Worm (Caenorhabditis elegans) whole organism, late embryonic: ENCODE measurements around the gene stau-1.
A peak's percentile ranks its signal among the peaks of the same experiment; 100 is the strongest.

ENCODE experiments used
- C38D4.7 ChIP-seq: fragments of 200-800 bp; sonication (Bioruptor generic); optimal IDR thresholded peaks from 2 replicates; lab custom pipeline; 2018; ENCODE audit warnings: mild to moderate bottlenecking, missing genetic modification characterization, moderate library complexity, missing compliant biosample characterization
- K02D7.2 ChIP-seq: sonication (generic microtip); optimal IDR thresholded peaks from 2 replicates; lab custom pipeline; 2017; ENCODE audit warnings: mild to moderate bottlenecking, missing genetic modification characterization, missing compliant biosample characterization
- Y22D7AL.16 ChIP-seq: sonication (generic microtip); optimal IDR thresholded peaks from 2 replicates; lab custom pipeline; 2016; ENCODE audit warnings: missing genetic modification characterization, missing compliant biosample characterization
- ama-1 ChIP-seq: fragments of 150-350 bp; optimal IDR thresholded peaks from 2 replicates; lab custom pipeline; 2014
- ceh-14 ChIP-seq: sonication (generic microtip); optimal IDR thresholded peaks from 2 replicates; lab custom pipeline; 2016; ENCODE audit warnings: missing genotype, missing genetic modification characterization, missing compliant biosample characterization
- ceh-18 ChIP-seq: sonication (generic microtip); optimal IDR thresholded peaks from 2 replicates; lab custom pipeline; 2016; ENCODE audit warnings: missing genetic modification characterization, missing compliant biosample characterization
- ceh-19 ChIP-seq: fragments of 200-800 bp; sonication (Bioruptor generic); optimal IDR thresholded peaks from 2 replicates; lab custom pipeline; 2018; ENCODE audit warnings: mild to moderate bottlenecking, missing genetic modification characterization, missing compliant biosample characterization
- ceh-2 ChIP-seq: sonication (generic microtip); optimal IDR thresholded peaks from 2 replicates; lab custom pipeline; 2016; ENCODE audit warnings: missing genotype, missing genetic modification characterization, missing compliant biosample characterization
- ceh-22 ChIP-seq: sonication (generic microtip); optimal IDR thresholded peaks from 2 replicates; lab custom pipeline; 2017; ENCODE audit warnings: missing biosample characterization, missing genetic modification characterization
- ceh-24 ChIP-seq: sonication (generic microtip); optimal IDR thresholded peaks from 2 replicates; lab custom pipeline; 2016; ENCODE audit warnings: mild to moderate bottlenecking, missing genetic modification characterization, missing compliant biosample characterization
- ceh-31 ChIP-seq: sonication (generic microtip); optimal IDR thresholded peaks from 2 replicates; lab custom pipeline; 2016; ENCODE audit warnings: missing genetic modification characterization, missing compliant biosample characterization
- ceh-34 ChIP-seq: sonication (generic microtip); optimal IDR thresholded peaks from 2 replicates; lab custom pipeline; 2016; ENCODE audit warnings: mild to moderate bottlenecking, missing genetic modification characterization, missing compliant biosample characterization
- ceh-45 ChIP-seq: fragments of 200-800 bp; sonication (Bioruptor generic); IDR thresholded peaks from 2 replicates; pipeline ENCODE4 v1.3.6; 2022; ENCODE audit warnings: missing genetic modification reagents, missing genetic modification characterization, missing compliant biosample characterization
- ceh-6 ChIP-seq: fragments of 200-800 bp; sonication (Bioruptor generic); optimal IDR thresholded peaks from 2 replicates; lab custom pipeline; 2018; ENCODE audit warnings: mild to moderate bottlenecking, missing genetic modification characterization, missing compliant biosample characterization
- che-1 ChIP-seq: sonication (generic microtip); optimal IDR thresholded peaks from 2 replicates; lab custom pipeline; 2016; ENCODE audit warnings: mild to moderate bottlenecking, missing genetic modification characterization, missing compliant biosample characterization
- dmd-4 ChIP-seq: sonication (generic microtip); optimal IDR thresholded peaks from 2 replicates; lab custom pipeline; 2016; ENCODE audit warnings: borderline replicate concordance, missing genetic modification characterization, missing compliant biosample characterization
- dve-1 ChIP-seq: sonication (generic microtip); optimal IDR thresholded peaks from 2 replicates; lab custom pipeline; 2017; ENCODE audit warnings: antibody characterized with exemption, mild to moderate bottlenecking, missing genetic modification characterization, missing compliant biosample characterization
- eyg-1 ChIP-seq: sonication (generic microtip); optimal IDR thresholded peaks from 2 replicates; lab custom pipeline; 2016; ENCODE audit warnings: missing genotype, missing genetic modification characterization, missing compliant biosample characterization
- fkh-10 ChIP-seq: fragments of 150-350 bp; optimal IDR thresholded peaks from 2 replicates; lab custom pipeline; 2014; ENCODE audit warnings: missing biosample characterization, missing genetic modification reagents, missing genetic modification characterization
- fkh-6 ChIP-seq: sonication (generic microtip); optimal IDR thresholded peaks from 2 replicates; lab custom pipeline; 2016; ENCODE audit warnings: missing genetic modification characterization, missing compliant biosample characterization
- hlh-13 ChIP-seq: fragments of 200-800 bp; sonication (Bioruptor generic); optimal IDR thresholded peaks from 2 replicates; lab custom pipeline; 2018; ENCODE audit warnings: mild to moderate bottlenecking, missing genetic modification characterization, missing compliant biosample characterization
- hlh-15 ChIP-seq: sonication (generic microtip); optimal IDR thresholded peaks from 2 replicates; lab custom pipeline; 2016; ENCODE audit warnings: missing genetic modification characterization, missing compliant biosample characterization
- hlh-30 ChIP-seq: sonication (generic microtip); optimal IDR thresholded peaks from 2 replicates; lab custom pipeline; 2017; ENCODE audit warnings: antibody characterized with exemption, missing genetic modification characterization, missing compliant biosample characterization; ENCODE audit not compliant: insufficient read depth
- hlh-8 ChIP-seq: sonication (generic microtip); optimal IDR thresholded peaks from 2 replicates; lab custom pipeline; 2016; ENCODE audit warnings: missing genotype, missing genetic modification characterization, missing compliant biosample characterization
- lim-6 ChIP-seq: sonication (generic microtip); optimal IDR thresholded peaks from 2 replicates; lab custom pipeline; 2016; ENCODE audit warnings: missing genetic modification characterization, missing compliant biosample characterization
- lin-11 ChIP-seq: fragments of 200-800 bp; sonication (Bioruptor generic); optimal IDR thresholded peaks from 2 replicates; lab custom pipeline; 2018; ENCODE audit warnings: mild to moderate bottlenecking, missing genetic modification characterization, missing compliant biosample characterization
- madf-2 ChIP-seq: sonication (generic microtip); optimal IDR thresholded peaks from 2 replicates; lab custom pipeline; 2017; ENCODE audit warnings: missing genetic modification characterization, missing compliant biosample characterization
- nhr-11 ChIP-seq: fragments of 150-350 bp; optimal IDR thresholded peaks from 2 replicates; lab custom pipeline; 2014; ENCODE audit warnings: missing biosample characterization, missing genetic modification characterization
- nhr-232 ChIP-seq: sonication (generic microtip); optimal IDR thresholded peaks from 2 replicates; lab custom pipeline; 2016; ENCODE audit warnings: missing genetic modification characterization, missing compliant biosample characterization
- npax-4 ChIP-seq: sonication (generic microtip); optimal IDR thresholded peaks from 2 replicates; lab custom pipeline; 2016; ENCODE audit warnings: missing genetic modification characterization, missing compliant biosample characterization
- odd-2 ChIP-seq: sonication (generic microtip); optimal IDR thresholded peaks from 2 replicates; lab custom pipeline; 2017; ENCODE audit warnings: antibody characterized with exemption, mild to moderate bottlenecking, missing genetic modification characterization, missing compliant biosample characterization
- pag-3 ChIP-seq: sonication (generic microtip); optimal IDR thresholded peaks from 2 replicates; lab custom pipeline; 2016; ENCODE audit warnings: missing compliant biosample characterization, missing genetic modification characterization, borderline replicate concordance
- pat-9 ChIP-seq: fragments of 200-800 bp; sonication (Bioruptor generic); optimal IDR thresholded peaks from 2 replicates; lab custom pipeline; 2018; ENCODE audit warnings: mild to moderate bottlenecking, missing genetic modification characterization, moderate library complexity, missing compliant biosample characterization
- pax-1 ChIP-seq: fragments of 150-350 bp; optimal IDR thresholded peaks from 2 replicates; lab custom pipeline; 2014; ENCODE audit warnings: missing biosample characterization, missing genetic modification characterization
- pha-4 ChIP-seq: fragments of 150-350 bp; optimal IDR thresholded peaks from 2 replicates; lab custom pipeline; 2018; ENCODE audit warnings: missing biosample characterization, missing genetic modification reagents, missing genetic modification characterization
- pros-1 ChIP-seq: fragments of 150-350 bp; optimal IDR thresholded peaks from 2 replicates; lab custom pipeline; 2014; ENCODE audit warnings: missing biosample characterization, missing genetic modification reagents, missing genetic modification characterization
- rnt-1 ChIP-seq: sonication (generic microtip); optimal IDR thresholded peaks from 2 replicates; lab custom pipeline; 2016; ENCODE audit warnings: missing genetic modification characterization, missing compliant biosample characterization
- sdc-2 ChIP-seq: sonication (generic microtip); optimal IDR thresholded peaks from 2 replicates; lab custom pipeline; 2016; ENCODE audit warnings: missing genotype, missing genetic modification characterization, missing compliant biosample characterization
- sox-2 ChIP-seq: fragments of 200-800 bp; sonication (Bioruptor generic); IDR thresholded peaks from 2 replicates; pipeline ENCODE4 v1.3.6; 2022; ENCODE audit warnings: missing genetic modification reagents, missing genetic modification characterization, missing compliant biosample characterization
- sox-4 ChIP-seq: sonication (generic microtip); optimal IDR thresholded peaks from 2 replicates; lab custom pipeline; 2017; ENCODE audit warnings: mild to moderate bottlenecking, missing genetic modification characterization, inconsistent platforms, missing compliant biosample characterization
- syd-9 ChIP-seq: sonication (generic microtip); optimal IDR thresholded peaks from 2 replicates; lab custom pipeline; 2016; ENCODE audit warnings: mild to moderate bottlenecking, missing genetic modification characterization, moderate library complexity, missing compliant biosample characterization
- tbx-2 ChIP-seq: sonication (generic microtip); optimal IDR thresholded peaks from 2 replicates; lab custom pipeline; 2016; ENCODE audit warnings: missing genetic modification characterization, missing compliant biosample characterization
- ttx-3 ChIP-seq: sonication (generic microtip); optimal IDR thresholded peaks from 2 replicates; lab custom pipeline; 2016; ENCODE audit warnings: missing genetic modification reagents, missing genetic modification characterization, missing compliant biosample characterization
- unc-3 ChIP-seq, 2 experiments: fragments of 200-800 bp in 1 of 2; sonication (Bioruptor generic) in 1 of 2; sonication (generic microtip) in 1 of 2; conservative IDR thresholded peaks in 1 of 2; optimal IDR thresholded peaks in 1 of 2; 2 replicates each; pipeline versions ENCODE4 v1.3.6 to Lab custom; 2016 to 2022; ENCODE audit warnings: missing compliant biosample characterization in 2 of 2, missing genetic modification characterization in 2 of 2, missing genetic modification reagents in 1 of 2
- unc-86 ChIP-seq: sonication (generic microtip); optimal IDR thresholded peaks from 2 replicates; lab custom pipeline; 2016; ENCODE audit warnings: missing genetic modification characterization, missing compliant biosample characterization

stau-1 gene

ce11 chrX:1005026-1005425, 30.1 kb downstream of the stau-1 start:
- TF ChIP-seq ceh-31 (tag; lab: Kevin White, UChicago), result peak; percentile 77
- no peak for TF ChIP-seq unc-86
- no peak for TF ChIP-seq ceh-45
- peak; percentile 57 for TF ChIP-seq pros-1 (tag; lab: Kevin White, UChicago)
- TF ChIP-seq sox-2 (GFP tag; lab: Robert Waterston, UW), result 0 out of 2 replicates have a peak, but pooled peaks have one; percentile 19
- no peak for TF ChIP-seq ttx-3
- TF ChIP-seq, all 69 proteins: peak for 3

- no peak for TF ChIP-seq odd-2 (tag; lab: Kevin White, UChicago)
- TF ChIP-seq Y22D7AL.16, result no peak
- no peak for TF ChIP-seq ceh-2 (tag; lab: Kevin White, UChicago)
- no peak for TF ChIP-seq hlh-13
- TF ChIP-seq eyg-1 (tag; lab: Kevin White, UChicago), result no peak
- TF ChIP-seq pag-3, result no peak
- no peak for TF ChIP-seq fkh-6
- TF ChIP-seq pha-4 (tag; lab: Kevin White, UChicago), result no peak
- no peak for TF ChIP-seq lin-11
- TF ChIP-seq ceh-18 (tag; lab: Kevin White, UChicago), result no peak
- TF ChIP-seq unc-86, result no peak
- no peak for TF ChIP-seq rnt-1 (tag; lab: Kevin White, UChicago)
- TF ChIP-seq hlh-15 (tag; lab: Kevin White, UChicago), result no peak
- no peak for TF ChIP-seq dve-1 (tag; lab: Kevin White, UChicago)
- TF ChIP-seq hlh-8 (tag; lab: Kevin White, UChicago), result no peak
- no peak for TF ChIP-seq lim-6 (tag; lab: Kevin White, UChicago)
- no peak for TF ChIP-seq unc-3 (GFP tag; conservative IDR thresholded peaks at IDR 0.05; lab: Robert Waterston, UW)
- no peak for TF ChIP-seq unc-3 (tag; optimal IDR thresholded peaks at IDR 0.05; lab: Kevin White, UChicago)
- no peak for TF ChIP-seq C38D4.7 (GFP tag; lab: Kevin White, UChicago)
- no peak for TF ChIP-seq tbx-2
These were observed 31.0 kb downstream of the stau-1 start, which contains the start of gene cutl-21 for ce11 chrX:1004037-1004436. Gene cutl-21, plus strand, starts transcription at chrX:1004337.

- TF ChIP-seq hlh-13 (no peak), Y22D7AL.16 (no peak), hlh-15 (tag; lab: Kevin White, UChicago) (no peak), unc-3 (GFP tag; conservative IDR thresholded peaks at IDR 0.05; lab: Robert Waterston, UW) (no peak), unc-3 (tag; optimal IDR thresholded peaks at IDR 0.05; lab: Kevin White, UChicago) (no peak), ama-1 (lab: Kevin White, UChicago) (no peak), fkh-6 (no peak), sox-4 (tag; lab: Kevin White, UChicago) (no peak), ceh-14 (no peak), ceh-45 (no peak), dve-1 (tag; lab: Kevin White, UChicago) (no peak), ceh-34 (tag; lab: Kevin White, UChicago) (no peak), npax-4 (tag; lab: Kevin White, UChicago) (no peak), ceh-22 (tag; lab: Kevin White, UChicago) (no peak)
- TF ChIP-seq, all 69 proteins: peak for 0
These were observed 40.4 kb downstream of the stau-1 start for ce11 chrX:994678-995077.

ce11 chrX:992650-993403, 42.3 kb downstream of the stau-1 start:
- TF ChIP-seq ceh-24 (tag; lab: Kevin White, UChicago), result no peak
- no peak for TF ChIP-seq hlh-15 (tag; lab: Kevin White, UChicago)
- TF ChIP-seq nhr-232 (tag; lab: Kevin White, UChicago), result no peak
- peak; percentile 31 for TF ChIP-seq unc-86
- no peak for TF ChIP-seq pax-1 (tag; lab: Kevin White, UChicago)
- no peak for TF ChIP-seq ceh-6 (GFP tag; lab: Kevin White, UChicago)
- peak; percentile 33 for TF ChIP-seq madf-2 (tag; lab: Kevin White, UChicago)
- TF ChIP-seq syd-9 (tag; lab: Kevin White, UChicago), result peak; percentile 38
- TF ChIP-seq fkh-10 (GFP tag; lab: Kevin White, UChicago), result no peak
- peak; percentile 76 for TF ChIP-seq ceh-14
- TF ChIP-seq nhr-11 (tag; lab: Kevin White, UChicago), result no peak
- no peak for TF ChIP-seq sox-2 (GFP tag; lab: Robert Waterston, UW)
- TF ChIP-seq dmd-4 (tag; lab: Kevin White, UChicago), result peak; percentile 44
- TF ChIP-seq K02D7.2 (tag; lab: Kevin White, UChicago), result no peak
- peak; percentile 50 for TF ChIP-seq ceh-19 (GFP tag; lab: Kevin White, UChicago)
- TF ChIP-seq hlh-30 (tag; lab: Kevin White, UChicago), result no peak
- TF ChIP-seq pag-3, result no peak
- no peak for TF ChIP-seq pha-4 (tag; lab: Kevin White, UChicago)
- peak; percentile 71 for TF ChIP-seq sdc-2 (tag; lab: Kevin White, UChicago)
- TF ChIP-seq pat-9 (tag; lab: Kevin White, UChicago), result no peak
- no peak for TF ChIP-seq che-1 (tag; lab: Kevin White, UChicago)
